Worm (Caenorhabditis elegans) whole organism, L4 larva: Measurements from ENCODE around the gene F43C11.10.

Experiments
- F26F4.8 ChIP-seq: fragments of 200-800 bp; sonication (Bioruptor generic); conservative IDR thresholded peaks from 2 replicates; pipeline ENCODE4 v1.3.6; 2022; ENCODE audit warnings: missing genetic modification characterization, missing compliant biosample characterization
- F44E2.7 ChIP-seq: fragments of 200-800 bp; sonication (Bioruptor generic); IDR thresholded peaks from 2 replicates; pipeline ENCODE4 v2.1.2; 2022; ENCODE audit warnings: missing genetic modification characterization, missing compliant biosample characterization
- T20F7.1 ChIP-seq: fragments of 200-800 bp; sonication (Bioruptor generic); optimal IDR thresholded peaks from 2 replicates; lab custom pipeline; 2018; ENCODE audit warnings: mild to moderate bottlenecking, missing genetic modification characterization, missing compliant biosample characterization
- T26A8.4 ChIP-seq: fragments of 200-800 bp; sonication (Bioruptor generic); IDR thresholded peaks from 2 replicates; pipeline ENCODE4 v1.3.6; 2022; ENCODE audit warnings: missing genetic modification characterization, missing compliant biosample characterization
- Y75B8A.6 ChIP-seq: fragments of 200-800 bp; sonication (Bioruptor generic); IDR thresholded peaks from 2 replicates; pipeline ENCODE4 v1.3.6; 2022; ENCODE audit warnings: missing genetic modification reagents, missing genetic modification characterization, missing compliant biosample characterization
- ZK337.2 ChIP-seq: fragments of 200-800 bp; sonication (Bioruptor generic); IDR thresholded peaks from 2 replicates; pipeline ENCODE4 v1.3.6; 2022; ENCODE audit warnings: missing genetic modification reagents, missing genetic modification characterization, missing compliant biosample characterization
- aha-1 ChIP-seq: fragments of 150-350 bp; peaks from one replicate; lab custom pipeline; 2014; ENCODE audit warnings: missing biosample characterization, missing genetic modification characterization
- ceh-32 ChIP-seq: sonication (generic microtip); optimal IDR thresholded peaks from 2 replicates; lab custom pipeline; 2016; ENCODE audit warnings: mild to moderate bottlenecking, missing genetic modification characterization, missing compliant biosample characterization; ENCODE audit not compliant: poor library complexity
- ceh-62 ChIP-seq: sonication (generic microtip); optimal IDR thresholded peaks from 2 replicates; lab custom pipeline; 2017; ENCODE audit warnings: missing biosample characterization, missing genetic modification characterization
- ceh-82 ChIP-seq: sonication (generic microtip); optimal IDR thresholded peaks from 2 replicates; lab custom pipeline; 2017; ENCODE audit warnings: missing biosample characterization, missing genetic modification characterization
- ctbp-1 ChIP-seq: fragments of 200-800 bp; sonication (Bioruptor generic); IDR thresholded peaks from 2 replicates; pipeline ENCODE4 v1.3.6; 2022; ENCODE audit warnings: missing genetic modification reagents, missing genetic modification characterization, missing compliant biosample characterization
- daf-16 ChIP-seq, 3 experiments: sonication (generic microtip); optimal IDR thresholded peaks; 2 replicates each; lab custom pipeline; 2016 to 2017; ENCODE audit warnings: missing genetic modification characterization in 3 of 3, missing genetic modification reagents in 3 of 3, mild to moderate bottlenecking in 2 of 3, missing compliant biosample characterization in 2 of 3, missing biosample characterization in 1 of 3, moderate library complexity in 1 of 3
- dmd-6 ChIP-seq: fragments of 200-800 bp; sonication (Bioruptor generic); IDR thresholded peaks from 2 replicates; pipeline ENCODE4 v1.3.6; 2022; ENCODE audit warnings: missing genetic modification reagents, missing genetic modification characterization, missing compliant biosample characterization
- duxl-1 ChIP-seq: sonication (generic microtip); optimal IDR thresholded peaks from 2 replicates; lab custom pipeline; 2016; ENCODE audit warnings: mild to moderate bottlenecking, missing genetic modification characterization, moderate library complexity, missing compliant biosample characterization; ENCODE audit not compliant: poor library complexity
- dve-1 ChIP-seq: sonication (generic microtip); optimal IDR thresholded peaks from 2 replicates; lab custom pipeline; 2017; ENCODE audit warnings: antibody characterized with exemption, mild to moderate bottlenecking, missing genetic modification characterization, missing compliant biosample characterization; ENCODE audit not compliant: insufficient read depth
- egl-27 ChIP-seq: sonication (generic microtip); optimal IDR thresholded peaks from 3 replicates; lab custom pipeline; 2017; ENCODE audit warnings: missing biosample characterization, missing genetic modification reagents, missing genetic modification characterization
- egl-43 ChIP-seq: fragments of 200-800 bp; sonication (Bioruptor generic); IDR thresholded peaks from 2 replicates; pipeline ENCODE4 v1.3.6; 2022; ENCODE audit warnings: missing genetic modification reagents, missing genetic modification characterization, missing compliant biosample characterization
- gei-8 ChIP-seq: fragments of 200-800 bp; sonication (Bioruptor generic); optimal IDR thresholded peaks from 2 replicates; lab custom pipeline; 2018; ENCODE audit warnings: mild to moderate bottlenecking, missing genetic modification characterization, missing compliant biosample characterization
- hlh-30 ChIP-seq: sonication (generic microtip); optimal IDR thresholded peaks from 2 replicates; lab custom pipeline; 2017; ENCODE audit warnings: antibody characterized with exemption, mild to moderate bottlenecking, missing genetic modification characterization, missing compliant biosample characterization; ENCODE audit not compliant: insufficient read depth
- hmg-1.1 ChIP-seq: fragments of 200-800 bp; sonication (Bioruptor generic); IDR thresholded peaks from 2 replicates; pipeline ENCODE4 v1.3.6; 2022; ENCODE audit warnings: missing genetic modification reagents, missing genetic modification characterization, missing compliant biosample characterization
- jun-1 ChIP-seq: fragments of 150-350 bp; optimal IDR thresholded peaks from 2 replicates; lab custom pipeline; 2014; ENCODE audit warnings: missing biosample characterization, missing genetic modification reagents, missing genetic modification characterization
- lin-1 ChIP-seq: fragments of 200-800 bp; sonication (Bioruptor generic); IDR thresholded peaks from 2 replicates; pipeline ENCODE4 v1.3.6; 2022; ENCODE audit warnings: missing genetic modification reagents, missing genetic modification characterization, missing compliant biosample characterization
- lin-13 ChIP-seq: fragments of 150-350 bp; optimal IDR thresholded peaks from 2 replicates; lab custom pipeline; 2014; ENCODE audit warnings: missing biosample characterization, missing genetic modification reagents, missing genetic modification characterization
- lin-29 ChIP-seq: fragments of 200-800 bp; sonication (Bioruptor generic); IDR thresholded peaks from 2 replicates; pipeline ENCODE4 v1.3.6; 2022; ENCODE audit warnings: missing genetic modification reagents, missing genetic modification characterization, missing compliant biosample characterization
- lsy-2 ChIP-seq, 2 experiments: fragments of 150-350 bp in 1 of 2; sonication (generic microtip) in 1 of 2; optimal IDR thresholded peaks; 2 replicates each; lab custom pipeline; 2014 to 2017; ENCODE audit warnings: missing biosample characterization in 2 of 2, missing genetic modification characterization in 2 of 2
- madf-5 ChIP-seq, 2 experiments: fragments of 200-800 bp; sonication (Bioruptor generic); IDR thresholded peaks; 2 replicates each; pipeline ENCODE4 v1.3.6; 2022; ENCODE audit warnings: missing compliant biosample characterization in 2 of 2, missing genetic modification characterization in 2 of 2
- madf-9 ChIP-seq: fragments of 200-800 bp; sonication (Bioruptor generic); conservative IDR thresholded peaks from 2 replicates; pipeline ENCODE4 v1.3.6; 2022; ENCODE audit warnings: missing genetic modification reagents, missing genetic modification characterization, missing compliant biosample characterization
- mdl-1 ChIP-seq, 2 experiments: fragments of 150-350 bp in 1 of 2; sonication (generic microtip) in 1 of 2; optimal IDR thresholded peaks; 2 replicates each; lab custom pipeline; 2014 to 2017; ENCODE audit warnings: missing biosample characterization in 2 of 2, missing genetic modification characterization in 2 of 2
- mep-1 ChIP-seq: fragments of 150-350 bp; sonication (generic microtip); optimal IDR thresholded peaks from 3 replicates; lab custom pipeline; 2014; ENCODE audit warnings: missing biosample characterization, missing genetic modification characterization
- mxl-3 ChIP-seq: fragments of 200-800 bp; sonication (Bioruptor generic); optimal IDR thresholded peaks from 2 replicates; lab custom pipeline; 2018; ENCODE audit warnings: mild to moderate bottlenecking, missing genetic modification characterization, missing compliant biosample characterization
- nhr-10 ChIP-seq: fragments of 150-350 bp; optimal IDR thresholded peaks from 2 replicates; lab custom pipeline; 2014; ENCODE audit warnings: missing biosample characterization, missing genetic modification characterization
- nhr-102 ChIP-seq: sonication (generic microtip); optimal IDR thresholded peaks from 2 replicates; lab custom pipeline; 2016; ENCODE audit warnings: mild to moderate bottlenecking, missing genetic modification characterization, moderate library complexity, missing compliant biosample characterization
- nhr-11 ChIP-seq: fragments of 150-350 bp; optimal IDR thresholded peaks from 2 replicates; lab custom pipeline; 2014; ENCODE audit warnings: missing biosample characterization, missing genetic modification characterization
- nhr-111 ChIP-seq: fragments of 200-800 bp; sonication (Bioruptor generic); optimal IDR thresholded peaks from 2 replicates; lab custom pipeline; 2018; ENCODE audit warnings: mild to moderate bottlenecking, missing genetic modification characterization, missing compliant biosample characterization
- nhr-237 ChIP-seq: sonication (generic microtip); optimal IDR thresholded peaks from 2 replicates; lab custom pipeline; 2017; ENCODE audit warnings: missing biosample characterization, missing genetic modification characterization
- nhr-48 ChIP-seq: sonication (generic microtip); optimal IDR thresholded peaks from 2 replicates; lab custom pipeline; 2016; ENCODE audit warnings: mild to moderate bottlenecking, missing genetic modification characterization, missing compliant biosample characterization
- nhr-77 ChIP-seq: fragments of 150-350 bp; optimal IDR thresholded peaks from 2 replicates; lab custom pipeline; 2014; ENCODE audit warnings: missing biosample characterization, missing genetic modification characterization
- pha-4 ChIP-seq, 2 experiments: fragments of 150-350 bp in 1 of 2; fragments of 200-800 bp in 1 of 2; sonication (Bioruptor generic) in 1 of 2; IDR thresholded peaks in 1 of 2; optimal IDR thresholded peaks in 1 of 2; 2 replicates each; pipeline versions ENCODE4 v1.3.6 to Lab custom; 2014 to 2022; ENCODE audit warnings: missing genetic modification characterization in 2 of 2, missing genetic modification reagents in 2 of 2, missing biosample characterization in 1 of 2, missing compliant biosample characterization in 1 of 2
- saeg-2 ChIP-seq: fragments of 200-800 bp; sonication (Bioruptor generic); IDR thresholded peaks from 2 replicates; pipeline ENCODE4 v1.3.6; 2022; ENCODE audit warnings: missing genetic modification reagents, missing genetic modification characterization, missing compliant biosample characterization
- sdz-12 ChIP-seq: fragments of 200-800 bp; sonication (Bioruptor generic); optimal IDR thresholded peaks from 2 replicates; lab custom pipeline; 2018; ENCODE audit warnings: mild to moderate bottlenecking, missing genetic modification characterization, missing compliant biosample characterization
- set-16 ChIP-seq: fragments of 200-800 bp; sonication (Bioruptor generic); IDR thresholded peaks from 2 replicates; pipeline ENCODE4 v1.3.6; 2022; ENCODE audit warnings: missing genetic modification reagents, missing genetic modification characterization, missing compliant biosample characterization
- snpc-1.2 ChIP-seq: fragments of 200-800 bp; sonication (Bioruptor generic); IDR thresholded peaks from 2 replicates; pipeline ENCODE4 v1.3.6; 2022; ENCODE audit warnings: missing genetic modification reagents, missing genetic modification characterization, missing compliant biosample characterization
- spr-3 ChIP-seq: fragments of 200-800 bp; sonication (Bioruptor generic); optimal IDR thresholded peaks from 2 replicates; lab custom pipeline; 2018; ENCODE audit warnings: mild to moderate bottlenecking, missing genetic modification characterization, missing compliant biosample characterization
- tra-1 ChIP-seq: fragments of 200-800 bp; sonication (Bioruptor generic); IDR thresholded peaks from 2 replicates; pipeline ENCODE4 v1.3.6; 2022; ENCODE audit warnings: missing genetic modification reagents, missing genetic modification characterization, missing compliant biosample characterization
- unc-130 ChIP-seq: sonication (generic microtip); optimal IDR thresholded peaks from 2 replicates; lab custom pipeline; 2016; ENCODE audit warnings: missing genetic modification reagents, missing genetic modification characterization, missing compliant biosample characterization
- unc-39 ChIP-seq: sonication (generic microtip); optimal IDR thresholded peaks from 2 replicates; lab custom pipeline; 2017; ENCODE audit warnings: missing biosample characterization, missing genetic modification characterization
- zag-1 ChIP-seq: fragments of 150-350 bp; optimal IDR thresholded peaks from 2 replicates; lab custom pipeline; 2014; ENCODE audit warnings: missing biosample characterization, missing genetic modification characterization
- zfp-2 ChIP-seq: sonication (generic microtip); optimal IDR thresholded peaks from 2 replicates; lab custom pipeline; 2016; ENCODE audit warnings: mild to moderate bottlenecking, missing genetic modification characterization, missing compliant biosample characterization
- zip-2 ChIP-seq: fragments of 150-350 bp; optimal IDR thresholded peaks from 2 replicates; lab custom pipeline; 2014; ENCODE audit warnings: missing biosample characterization, missing genetic modification characterization

Gene F43C11.10

DNA sequence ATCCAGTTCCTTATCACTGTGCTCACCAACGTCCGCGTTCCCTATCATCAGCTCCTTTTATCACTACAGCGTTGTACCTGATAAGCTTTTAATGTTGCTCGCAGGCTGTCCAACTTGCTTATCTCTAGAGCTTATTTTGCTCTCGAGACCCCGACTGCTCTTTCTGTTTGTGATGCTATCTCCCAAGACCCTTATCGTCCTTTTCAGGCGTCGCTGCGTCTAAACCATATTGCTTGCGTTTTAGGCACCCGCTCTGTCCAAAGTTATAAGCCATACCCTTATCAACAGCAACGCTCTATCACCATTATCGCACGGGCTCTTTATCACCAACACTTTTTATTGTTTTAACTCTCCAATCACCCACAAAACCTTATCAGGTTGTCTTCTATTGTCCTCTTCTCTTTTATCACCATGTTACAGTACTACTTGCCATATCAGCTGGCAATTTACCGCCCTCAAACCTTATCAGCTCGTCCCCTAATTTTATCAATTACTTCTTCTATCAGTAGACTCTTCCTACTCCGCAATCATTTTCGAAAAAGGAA, 26.1 kb upstream of the F43C11.10 start (continued):
- TF ChIP-seq zag-1 (tag; lab: Kevin White, UChicago) (no peak), F26F4.8 (no peak), nhr-111 (no peak), nhr-48 (tag; lab: Kevin White, UChicago) (peak; percentile 95), F44E2.7 (no peak), ZK337.2 (GFP tag; lab: Robert Waterston, UW) (0 out of 2 replicates have a peak, but pooled peaks have one; percentile 31), daf-16 (GFP tag; optimal IDR thresholded peaks at IDR 0.05; lab: Kevin White, UChicago) (peak in 1 of 2 experiments; percentile 98), daf-16 (tag; optimal IDR thresholded peaks at IDR 0.05; lab: Kevin White, UChicago) (peak; percentile 94), spr-3 (GFP tag; lab: Kevin White, UChicago) (no peak), sdz-12 (GFP tag; lab: Kevin White, UChicago) (no peak), zfp-2 (no peak), lin-13 (GFP tag; lab: Kevin White, UChicago) (peak; percentile 27), duxl-1 (peak; percentile 77), mdl-1 (tag; optimal IDR thresholded peaks at IDR 0.05; lab: Kevin White, UChicago) (peak in 1 of 2 experiments; percentile 30), mxl-3 (GFP tag; lab: Kevin White, UChicago) (peak; percentile 66), Y75B8A.6 (GFP tag; lab: Robert Waterston, UW) (peak; percentile 58; the same call in 1 of the 2 replicates), lsy-2 (tag; optimal IDR thresholded peaks at IDR 0.05; lab: Kevin White, UChicago) (peak; percentile 89 to 94), saeg-2 (GFP tag; lab: Robert Waterston, UW) (peak; percentile 77; the same call in 1 of the 2 replicates), tra-1 (GFP tag; lab: Robert Waterston, UW) (peak; percentile 98), T26A8.4 (GFP tag; lab: Robert Waterston, UW) (peak; percentile 55; the same call in 1 of the 2 replicates), egl-27 (tag; lab: Kevin White, UChicago) (no peak), ceh-82 (tag; lab: Kevin White, UChicago) (no peak), ctbp-1 (GFP tag; lab: Robert Waterston, UW) (no peak), madf-5 (GFP tag; IDR thresholded peaks at IDR 0.05; lab: Robert Waterston, UW) (no peak), madf-9 (GFP tag; lab: Robert Waterston, UW) (0 out of 2 replicates have a peak, but pooled peaks have one; percentile 7), unc-39 (no peak), unc-130 (GFP tag; lab: Kevin White, UChicago) (no peak), lin-1 (peak; percentile 98), lin-29 (GFP tag; lab: Robert Waterston, UW) (no peak), nhr-10 (tag; lab: Kevin White, UChicago) (peak; percentile 60), hlh-30 (tag; lab: Kevin White, UChicago) (no peak), egl-43 (no peak), jun-1 (peak; percentile 95), mep-1 (tag; lab: Kevin White, UChicago) (no peak), nhr-77 (tag; lab: Kevin White, UChicago) (peak; percentile 86), snpc-1.2 (GFP tag; lab: Robert Waterston, UW) (no peak), aha-1 (tag; lab: Kevin White, UChicago) (peak; percentile 97), ceh-32 (tag; lab: Kevin White, UChicago) (no peak), zip-2 (tag; lab: Kevin White, UChicago) (no peak), dmd-6 (GFP tag; lab: Robert Waterston, UW) (peak; percentile 96), nhr-237 (no peak), hmg-1.1 (GFP tag; lab: Robert Waterston, UW) (0 out of 2 replicates have a peak, but pooled peaks have one; percentile 29), set-16 (no peak), T20F7.1 (GFP tag; lab: Kevin White, UChicago) (peak; percentile 81), nhr-11 (tag; lab: Kevin White, UChicago) (no peak), nhr-102 (tag; lab: Kevin White, UChicago) (peak; percentile 97), ceh-62 (tag; lab: Kevin White, UChicago) (no peak), gei-8 (GFP tag; lab: Kevin White, UChicago) (no peak), dve-1 (tag; lab: Kevin White, UChicago) (peak; percentile 91), pha-4 (GFP tag; IDR thresholded peaks at IDR 0.05; lab: Robert Waterston, UW) (peak; percentile 92), pha-4 (tag; optimal IDR thresholded peaks at IDR 0.05; lab: Kevin White, UChicago) (no peak)
